Worm (Caenorhabditis elegans) whole organism, L1 larva: Measurements from ENCODE around the gene txt-18.

Experiments used
- aly-2 ChIP-seq: fragments of 150-350 bp; optimal IDR thresholded peaks from 2 replicates; lab custom pipeline; 2014; ENCODE audit warnings: missing biosample characterization, missing genetic modification characterization
- ama-1 ChIP-seq: fragments of 150-350 bp; optimal IDR thresholded peaks from 2 replicates; lab custom pipeline; 2014
- elt-3 ChIP-seq, 6 experiments: fragments of 150-350 bp in 1 of 6; sonication (generic microtip); optimal IDR thresholded peaks; 2 replicates each; lab custom pipeline; 2017 to 2018; ENCODE audit warnings: missing biosample characterization in 6 of 6, missing genetic modification characterization in 6 of 6, inconsistent platforms in 1 of 6
- fkh-4 ChIP-seq: sonication (generic microtip); optimal IDR thresholded peaks from 2 replicates; lab custom pipeline; 2016; ENCODE audit warnings: missing compliant biosample characterization, missing genetic modification characterization, borderline replicate concordance
- jun-1 ChIP-seq: fragments of 150-350 bp; optimal IDR thresholded peaks from 2 replicates; lab custom pipeline; 2014; ENCODE audit warnings: missing biosample characterization, missing genetic modification reagents, missing genetic modification characterization
- mep-1 ChIP-seq: fragments of 150-350 bp; optimal IDR thresholded peaks from 2 replicates; lab custom pipeline; 2014; ENCODE audit warnings: missing biosample characterization, missing genetic modification characterization
- nhr-71 ChIP-seq: sonication (generic microtip); optimal IDR thresholded peaks from 2 replicates; lab custom pipeline; 2016; ENCODE audit warnings: mild to moderate bottlenecking, missing genetic modification characterization, moderate library complexity, missing compliant biosample characterization
- nhr-77 ChIP-seq: fragments of 150-350 bp; optimal IDR thresholded peaks from 2 replicates; lab custom pipeline; 2014; ENCODE audit warnings: missing biosample characterization, missing genetic modification characterization
- nhr-85 ChIP-seq: sonication (generic microtip); peaks from one replicate; lab custom pipeline; 2016; ENCODE audit warnings: missing genetic modification characterization, inconsistent platforms, missing compliant biosample characterization
- skn-1 ChIP-seq: fragments of 150-350 bp; optimal IDR thresholded peaks from 2 replicates; lab custom pipeline; 2014; ENCODE audit warnings: missing biosample characterization, missing genetic modification characterization
- snpc-4 ChIP-seq: fragments of 150-350 bp; optimal IDR thresholded peaks from 2 replicates; lab custom pipeline; 2014; ENCODE audit warnings: missing biosample characterization, missing genetic modification characterization
- unc-86 ChIP-seq: sonication (generic microtip); optimal IDR thresholded peaks from 2 replicates; lab custom pipeline; 2016; ENCODE audit warnings: missing genetic modification characterization, missing compliant biosample characterization

DNA sequence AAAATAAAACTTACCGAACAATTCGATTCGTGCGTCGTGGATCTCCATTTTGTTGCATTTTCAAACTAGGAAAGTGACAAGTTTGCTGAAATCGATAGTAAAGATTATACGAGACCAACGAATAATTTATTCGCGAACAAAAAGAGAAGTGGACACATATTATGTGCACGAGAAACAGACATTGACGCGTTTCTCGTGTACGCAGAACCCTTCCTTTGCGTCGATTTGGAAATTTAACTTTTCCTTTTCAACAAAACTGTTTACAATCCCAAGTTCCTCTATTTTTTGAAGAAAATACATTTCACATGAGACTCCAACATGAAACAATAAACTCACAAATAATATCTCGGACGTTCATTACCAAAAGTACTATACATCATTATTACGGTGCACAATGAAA, 16.9 kb downstream of the txt-18 start, which contains the start of gene K10B2.4:
- TF ChIP-seq skn-1 (peak; percentile 35), ama-1 (lab: Kevin White, UChicago) (peak; percentile 22), unc-86 (tag; lab: Kevin White, UChicago) (peak; percentile 31), jun-1 (tag; lab: Kevin White, UChicago) (no peak), nhr-85 (peak; percentile 2), nhr-77 (tag; lab: Kevin White, UChicago) (peak; percentile 49), fkh-4 (tag; lab: Kevin White, UChicago) (no peak), elt-3 (tag; optimal IDR thresholded peaks at IDR 0.05; lab: Kevin White, UChicago) (peak in 1 of 6 experiments; percentile 37), mep-1 (tag; lab: Kevin White, UChicago) (peak; percentile 65), snpc-4 (peak; percentile 53), nhr-71 (tag; lab: Kevin White, UChicago) (peak; percentile 77), aly-2 (tag; lab: Kevin White, UChicago) (no peak)
